Worm (Caenorhabditis elegans) whole organism, young adult: ENCODE measurements around the gene lev-8.

Experiments used
- F22D6.2 ChIP-seq: sonication (generic microtip); optimal IDR thresholded peaks from 2 replicates; lab custom pipeline; 2016; ENCODE audit warnings: mild to moderate bottlenecking, missing genetic modification characterization, missing compliant biosample characterization
- ceh-27 ChIP-seq: fragments of 200-800 bp; sonication (Bioruptor generic); optimal IDR thresholded peaks from 2 replicates; lab custom pipeline; 2018; ENCODE audit warnings: mild to moderate bottlenecking, missing genetic modification characterization, moderate library complexity, missing compliant biosample characterization
- pha-4 ChIP-seq: fragments of 150-350 bp; sonication (generic microtip); optimal IDR thresholded peaks from 2 replicates; lab custom pipeline; 2014; ENCODE audit warnings: missing biosample characterization, missing genetic modification reagents, missing genetic modification characterization
- rec-8 ChIP-seq, 2 experiments: sonication (generic microtip); optimal IDR thresholded peaks; 2 replicates each; lab custom pipeline; 2016; ENCODE audit warnings: mild to moderate bottlenecking in 2 of 2, missing genetic modification characterization in 2 of 2, missing genetic modification reagents in 2 of 2, missing genotype in 2 of 2, missing biosample characterization in 1 of 2, missing compliant biosample characterization in 1 of 2, moderate library complexity in 1 of 2
- somi-1 ChIP-seq: fragments of 200-800 bp; sonication (Bioruptor generic); optimal IDR thresholded peaks from 2 replicates; lab custom pipeline; 2018; ENCODE audit warnings: mild to moderate bottlenecking, missing genetic modification characterization, missing compliant biosample characterization
- sptf-2 ChIP-seq: fragments of 200-800 bp; sonication (Bioruptor generic); optimal IDR thresholded peaks from 2 replicates; lab custom pipeline; 2018; ENCODE audit warnings: mild to moderate bottlenecking, missing genetic modification characterization, missing compliant biosample characterization

ce11 chrX:11555527-11556137 is 5.1 kb upstream of the lev-8 start:
- TF ChIP-seq rec-8 (tag; optimal IDR thresholded peaks at IDR 0.05; lab: Kevin White, UChicago): no peak
- TF ChIP-seq pha-4 (tag; lab: Kevin White, UChicago): no peak
- TF ChIP-seq ceh-27 (GFP tag; lab: Kevin White, UChicago): no peak
- TF ChIP-seq F22D6.2 (tag; lab: Kevin White, UChicago): no peak
- no peak for TF ChIP-seq sptf-2 (GFP tag; lab: Kevin White, UChicago)
- TF ChIP-seq somi-1 (GFP tag; lab: Kevin White, UChicago): no peak
